Worm (Caenorhabditis elegans) whole organism, L4 larva: ENCODE measurements around the gene C30G4.4.

ENCODE experiments used
- Y75B8A.6 ChIP-seq: fragments of 200-800 bp; sonication (Bioruptor generic); IDR thresholded peaks from 2 replicates; pipeline ENCODE4 v1.3.6; 2022; ENCODE audit warnings: missing genetic modification reagents, missing genetic modification characterization, missing compliant biosample characterization
- daf-19 ChIP-seq: fragments of 200-800 bp; sonication (Bioruptor generic); conservative IDR thresholded peaks from 2 replicates; pipeline ENCODE4 v1.3.6; 2022; ENCODE audit warnings: missing genetic modification characterization, missing compliant biosample characterization
- nhr-77 ChIP-seq: fragments of 150-350 bp; optimal IDR thresholded peaks from 2 replicates; lab custom pipeline; 2014; ENCODE audit warnings: missing biosample characterization, missing genetic modification characterization
- spr-1 ChIP-seq: sonication (generic microtip); optimal IDR thresholded peaks from 2 replicates; lab custom pipeline; 2016; ENCODE audit warnings: mild to moderate bottlenecking, missing genetic modification characterization, missing compliant biosample characterization
- unc-130 ChIP-seq: sonication (generic microtip); optimal IDR thresholded peaks from 2 replicates; lab custom pipeline; 2016; ENCODE audit warnings: missing genetic modification reagents, missing genetic modification characterization, missing compliant biosample characterization
- ztf-11 ChIP-seq: fragments of 150-350 bp; optimal IDR thresholded peaks from 2 replicates; lab custom pipeline; 2014; ENCODE audit warnings: missing biosample characterization, missing genetic modification characterization

DNA sequence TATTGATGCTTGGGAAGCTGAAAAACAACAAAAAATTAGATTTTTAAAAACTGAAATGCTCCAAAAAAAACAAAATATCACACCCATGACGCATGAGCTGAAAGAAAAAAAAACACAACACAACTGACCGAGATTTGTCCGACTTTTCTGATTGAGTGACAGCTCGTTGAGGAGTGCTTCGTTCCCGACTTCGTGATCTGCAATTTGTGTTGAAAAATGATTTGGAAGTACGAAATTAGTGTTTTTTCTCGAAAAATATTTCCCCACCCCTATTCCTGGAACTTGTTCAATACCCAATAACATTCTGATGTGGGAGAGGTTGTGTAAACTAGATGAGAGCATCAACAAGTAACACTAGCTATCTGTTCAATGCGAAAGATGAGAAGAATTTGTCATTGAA, 30.4 kb downstream of the C30G4.4 start:
- TF ChIP-seq daf-19 (GFP tag; lab: Robert Waterston, UW) (no peak), spr-1 (tag; lab: Kevin White, UChicago) (no peak), Y75B8A.6 (GFP tag; lab: Robert Waterston, UW) (no peak), ztf-11 (tag; lab: Kevin White, UChicago) (no peak), nhr-77 (tag; lab: Kevin White, UChicago) (no peak), unc-130 (GFP tag; lab: Kevin White, UChicago) (no peak)
